Worm (Caenorhabditis elegans): ENCODE data around the gene F49C5.10.

The F49C5.10 gene

ce11 chrII:12577754-12578153 lies 31.2 kb downstream of the F49C5.10 start, which contains the start of gene clec-8:
Gene clec-8 (minus strand): TSS chrII:12578061.
- TF ChIP-seq tbx-11 (GFP tag; IDR thresholded peaks at IDR 0.05) (no peak), ceh-13 (GFP tag; optimal IDR thresholded peaks at IDR 0.05) (no peak), hmg-4 (GFP tag; optimal IDR thresholded peaks at IDR 0.05) (no peak), aly-1 (tag; optimal IDR thresholded peaks at IDR 0.05) (no peak), tbx-37 (GFP tag; conservative IDR thresholded peaks at IDR 0.05) (no peak), tra-4 (tag; optimal IDR thresholded peaks at IDR 0.05) (no peak), hnd-1 (tag; optimal IDR thresholded peaks at IDR 0.05) (no peak), ets-7 (tag; optimal IDR thresholded peaks at IDR 0.05) (no peak), flt-1 (GFP tag; IDR thresholded peaks at IDR 0.05) (no peak), B0310.2 (tag; optimal IDR thresholded peaks at IDR 0.05) (no peak), F13C5.2 (tag; optimal IDR thresholded peaks at IDR 0.05) (no peak)

- no peak for TF ChIP-seq ceh-36 (tag; optimal IDR thresholded peaks at IDR 0.05)
- TF ChIP-seq ceh-13 (GFP tag; optimal IDR thresholded peaks at IDR 0.05): no peak
- TF ChIP-seq tbx-11 (GFP tag; IDR thresholded peaks at IDR 0.05): no peak
- no peak for TF ChIP-seq sea-1 (GFP tag; conservative IDR thresholded peaks at IDR 0.05)
- no peak for TF ChIP-seq hmbx-1 (tag; optimal IDR thresholded peaks at IDR 0.05)
- TF ChIP-seq aly-1 (tag; optimal IDR thresholded peaks at IDR 0.05): no peak
These were observed 34.4 kb downstream of the F49C5.10 start, which contains the start of gene clec-4 for ce11 chrII:12580952-12581351. Gene clec-4 (minus strand): TSS chrII:12581113.
